Worm (Caenorhabditis elegans): ENCODE measurements around the gene cysl-1.

- no peak for TF ChIP-seq mdl-1 (tag; optimal IDR thresholded peaks at IDR 0.05)
- TF ChIP-seq aly-2 (tag; optimal IDR thresholded peaks at IDR 0.05) = no peak
- TF ChIP-seq tbx-2 (tag; optimal IDR thresholded peaks at IDR 0.05) = no peak
- no peak for TF ChIP-seq fkh-10 (GFP tag; optimal IDR thresholded peaks at IDR 0.05)
- TF ChIP-seq lin-39 (tag; optimal IDR thresholded peaks at IDR 0.05) = no peak
- no peak for TF ChIP-seq pha-4 (tag; optimal IDR thresholded peaks at IDR 0.05)
- TF ChIP-seq mml-1 (tag; optimal IDR thresholded peaks at IDR 0.05) = no peak
- no peak for TF ChIP-seq ZK546.5 (tag; optimal IDR thresholded peaks at IDR 0.05)
- TF ChIP-seq unc-62 (GFP tag; optimal IDR thresholded peaks at IDR 0.05) = no peak
- TF ChIP-seq ama-1 (optimal IDR thresholded peaks at IDR 0.05) = no peak
- TF ChIP-seq nhr-237 (tag; optimal IDR thresholded peaks at IDR 0.05) = no peak
These were observed 34.6 kb upstream of the cysl-1 start for ce11 chrX:9988884-9989283.
